Worm (Caenorhabditis elegans) whole organism, mixed stage, embryonic: ENCODE results near the gene slc-25A10.

ENCODE experiments used
- blmp-1 ChIP-seq: fragments of 150-350 bp; optimal IDR thresholded peaks from 2 replicates; lab custom pipeline; 2014; ENCODE audit warnings: missing biosample characterization, missing genetic modification characterization
- elt-1 ChIP-seq: sonication (generic microtip); optimal IDR thresholded peaks from 2 replicates; lab custom pipeline; 2017; ENCODE audit warnings: missing genetic modification characterization, mild to moderate bottlenecking, missing compliant biosample characterization, antibody characterized with exemption, moderate library complexity, borderline replicate concordance; ENCODE audit not compliant: insufficient read depth
- nhr-12 ChIP-seq: fragments of 150-350 bp; optimal IDR thresholded peaks from 2 replicates; lab custom pipeline; 2014; ENCODE audit warnings: missing biosample characterization, missing genetic modification characterization
- nhr-237 ChIP-seq: fragments of 150-350 bp; optimal IDR thresholded peaks from 2 replicates; lab custom pipeline; 2014; ENCODE audit warnings: missing biosample characterization, missing genetic modification characterization
- nhr-76 ChIP-seq: sonication (generic microtip); optimal IDR thresholded peaks from 2 replicates; lab custom pipeline; 2017; ENCODE audit warnings: missing biosample characterization, missing genetic modification characterization
- pha-4 ChIP-seq: fragments of 150-350 bp; optimal IDR thresholded peaks from 2 replicates; lab custom pipeline; 2018; ENCODE audit warnings: missing biosample characterization, missing genetic modification reagents, missing genetic modification characterization
- unc-120 ChIP-seq: sonication (generic microtip); optimal IDR thresholded peaks from 2 replicates; lab custom pipeline; 2017; ENCODE audit warnings: missing genetic modification characterization, missing compliant biosample characterization; ENCODE audit not compliant: poor library complexity, severe bottlenecking
- unc-62 ChIP-seq: fragments of 150-350 bp; optimal IDR thresholded peaks from 2 replicates; lab custom pipeline; 2014; ENCODE audit warnings: missing biosample characterization, missing genetic modification reagents, missing genetic modification characterization

- TF ChIP-seq pha-4 (tag; lab: Kevin White, UChicago) (no peak), unc-120 (tag; lab: Kevin White, UChicago) (no peak), nhr-76 (tag; lab: Kevin White, UChicago) (no peak), blmp-1 (tag; lab: Kevin White, UChicago) (no peak), unc-62 (GFP tag; lab: Kevin White, UChicago) (no peak), nhr-12 (tag; lab: Kevin White, UChicago) (no peak), elt-1 (no peak), nhr-237 (tag; lab: Kevin White, UChicago) (no peak)
Observed at ce11 chrX:6733201-6733600, 7.7 kb upstream of the slc-25A10 start, which contains the start of gene R03E9.2.
